Fruit fly (Drosophila melanogaster) whole organism, embryonic: ENCODE measurements around the gene S6KL.
A peak's percentile ranks its signal among the peaks of the same experiment; 100 is the strongest.

ENCODE experiments used
- Abd-B ChIP-seq: fragments of 200-800 bp; sonication (Bioruptor generic); optimal IDR thresholded peaks from 2 replicates; lab custom pipeline; 2018; ENCODE audit warnings: missing biosample characterization, mild to moderate bottlenecking, missing genetic modification characterization, moderate library complexity
- Aef1 ChIP-seq: fragments of 200-800 bp; sonication (Bioruptor generic); IDR thresholded peaks from 3 replicates; pipeline ENCODE4 v1.3.6; 2022; ENCODE audit warnings: missing biosample characterization, missing genetic modification characterization
- BEAF-32 ChIP-seq: fragments of 200-800 bp; sonication (Bioruptor generic); optimal IDR thresholded peaks from 3 replicates; lab custom pipeline; 2017; ENCODE audit warnings: missing biosample characterization, missing genetic modification characterization, mild to moderate bottlenecking, moderate library complexity, missing genetic modification reagents
- Bteb2 ChIP-seq: fragments of 200-800 bp; sonication (Bioruptor generic); optimal IDR thresholded peaks from 2 replicates; lab custom pipeline; 2016; ENCODE audit warnings: missing biosample characterization, missing genetic modification characterization
- CG10209 ChIP-seq: fragments of 200-800 bp; sonication (Bioruptor generic); optimal IDR thresholded peaks from 3 replicates; lab custom pipeline; 2017; ENCODE audit warnings: missing biosample characterization, mild to moderate bottlenecking, missing genetic modification characterization, missing genetic modification reagents
- CG1024 ChIP-seq: fragments of 200-800 bp; sonication (Bioruptor generic); IDR thresholded peaks from 2 replicates; pipeline ENCODE4 v1.3.6; 2022; ENCODE audit warnings: missing biosample characterization, missing genetic modification characterization
- CG10274 ChIP-seq: fragments of 200-800 bp; sonication (Bioruptor generic); optimal IDR thresholded peaks from 3 replicates; lab custom pipeline; 2017; ENCODE audit warnings: missing biosample characterization, mild to moderate bottlenecking, missing genetic modification characterization
- CG10366 ChIP-seq: fragments of 200-800 bp; sonication (Bioruptor generic); IDR thresholded peaks from 2 replicates; pipeline ENCODE4 v1.3.6; 2022; ENCODE audit warnings: missing biosample characterization, missing genetic modification characterization
- CG10543 ChIP-seq: fragments of 200-800 bp; sonication (Bioruptor generic); optimal IDR thresholded peaks from 3 replicates; lab custom pipeline; 2017; ENCODE audit warnings: missing biosample characterization, mild to moderate bottlenecking, missing genetic modification characterization, moderate library complexity
- CG11085 ChIP-seq: fragments of 200-800 bp; sonication (Bioruptor generic); IDR thresholded peaks from 2 replicates; pipeline ENCODE4 v1.3.6; 2022; ENCODE audit warnings: missing biosample characterization, missing genetic modification characterization
- CG12219 ChIP-seq: fragments of 200-800 bp; sonication (Bioruptor generic); optimal IDR thresholded peaks from 3 replicates; lab custom pipeline; 2018; ENCODE audit warnings: missing biosample characterization, mild to moderate bottlenecking, missing genetic modification characterization
- CG12659 ChIP-seq: fragments of 200-800 bp; sonication (Bioruptor generic); optimal IDR thresholded peaks from 3 replicates; lab custom pipeline; 2017; ENCODE audit warnings: mild to moderate bottlenecking, missing biosample characterization, missing genetic modification reagents, missing genetic modification characterization
- CG14050 ChIP-seq: fragments of 200-800 bp; sonication (Bioruptor generic); IDR thresholded peaks from 3 replicates; pipeline ENCODE4 v1.3.6; 2022; ENCODE audit warnings: missing biosample characterization, missing genetic modification characterization
- CG14441 ChIP-seq: fragments of 200-800 bp; sonication (Bioruptor generic); IDR thresholded peaks from 2 replicates; pipeline ENCODE4 v1.3.6; 2022; ENCODE audit warnings: missing biosample characterization, missing genetic modification characterization
- CG14667 ChIP-seq: fragments of 200-800 bp; sonication (Bioruptor generic); IDR thresholded peaks from 2 replicates; pipeline ENCODE4 v1.3.6; 2022; ENCODE audit warnings: missing biosample characterization, missing genetic modification characterization
- CG1529 ChIP-seq: fragments of 200-800 bp; sonication (Bioruptor generic); optimal IDR thresholded peaks from 3 replicates; lab custom pipeline; 2018; ENCODE audit warnings: missing biosample characterization, missing genetic modification characterization
- CG15696 ChIP-seq: fragments of 200-800 bp; sonication (Bioruptor generic); optimal IDR thresholded peaks from 2 replicates; lab custom pipeline; 2019; ENCODE audit warnings: missing biosample characterization, mild to moderate bottlenecking, missing genetic modification characterization, moderate library complexity
- CG17186 ChIP-seq: fragments of 200-800 bp; sonication (Bioruptor generic); optimal IDR thresholded peaks from 3 replicates; lab custom pipeline; 2017; ENCODE audit warnings: missing biosample characterization, missing genetic modification reagents, missing genetic modification characterization
- CG17328 ChIP-seq: fragments of 200-800 bp; sonication (Bioruptor generic); IDR thresholded peaks from 2 replicates; pipeline ENCODE4 v1.3.6; 2022; ENCODE audit warnings: missing biosample characterization, missing genetic modification characterization
- CG17912 ChIP-seq: fragments of 200-800 bp; sonication (Bioruptor generic); optimal IDR thresholded peaks from 2 replicates; lab custom pipeline; 2018; ENCODE audit warnings: missing biosample characterization, mild to moderate bottlenecking, missing genetic modification characterization
- CG2199 ChIP-seq: fragments of 200-800 bp; sonication (Bioruptor generic); IDR thresholded peaks from 3 replicates; pipeline ENCODE4 v1.3.6; 2022; ENCODE audit warnings: missing biosample characterization, missing genetic modification characterization
- CG2712 ChIP-seq: fragments of 200-800 bp; optimal IDR thresholded peaks from 3 replicates; lab custom pipeline; 2019; ENCODE audit warnings: missing biosample characterization, mild to moderate bottlenecking, missing genetic modification characterization, moderate library complexity
- CG2889 ChIP-seq: fragments of 200-800 bp; sonication (Bioruptor generic); IDR thresholded peaks from 3 replicates; pipeline ENCODE4 v1.3.6; 2022; ENCODE audit warnings: missing biosample characterization, missing genetic modification characterization
- CG5953 ChIP-seq: fragments of 200-800 bp; sonication (Bioruptor generic); IDR thresholded peaks from 2 replicates; pipeline ENCODE4 v1.3.6; 2022; ENCODE audit warnings: missing biosample characterization, missing genetic modification characterization
- CG8089 ChIP-seq: fragments of 200-800 bp; sonication (Bioruptor generic); optimal IDR thresholded peaks from 3 replicates; lab custom pipeline; 2016; ENCODE audit warnings: missing biosample characterization, missing genetic modification characterization
- CG8388 ChIP-seq: fragments of 200-800 bp; sonication (Bioruptor generic); optimal IDR thresholded peaks from 2 replicates; lab custom pipeline; 2019; ENCODE audit warnings: missing biosample characterization, mild to moderate bottlenecking, missing genetic modification characterization, moderate library complexity
- CTCF ChIP-seq: fragments of 200-800 bp; sonication (Bioruptor generic); optimal IDR thresholded peaks from 2 replicates; lab custom pipeline; 2017; ENCODE audit warnings: missing biosample characterization, mild to moderate bottlenecking, missing genetic modification characterization, moderate library complexity
- Dbx ChIP-seq: fragments of 200-800 bp; sonication (Bioruptor generic); IDR thresholded peaks from 3 replicates; pipeline ENCODE4 v1.3.6; 2022; ENCODE audit warnings: missing biosample characterization, missing genetic modification characterization
- Ets65A ChIP-seq: fragments of 200-800 bp; sonication (Bioruptor generic); peaks from one replicate; lab custom pipeline; 2016; ENCODE audit warnings: missing biosample characterization, missing genetic modification characterization
- HLH3B ChIP-seq: fragments of 200-800 bp; sonication (Bioruptor generic); IDR thresholded peaks from 2 replicates; pipeline ENCODE4 v1.3.6; 2022; ENCODE audit warnings: missing biosample characterization, missing genetic modification characterization
- Lim3 ChIP-seq: fragments of 200-800 bp; sonication (Bioruptor generic); IDR thresholded peaks from 2 replicates; pipeline ENCODE4 v1.3.6; 2022; ENCODE audit warnings: missing biosample characterization, missing genetic modification characterization
- Opbp ChIP-seq: fragments of 200-800 bp; sonication (Bioruptor generic); IDR thresholded peaks from 3 replicates; pipeline ENCODE4 v1.3.6; 2022; ENCODE audit warnings: missing biosample characterization, missing genetic modification characterization; ENCODE audit not compliant: partially characterized antibody
- Rx ChIP-seq: fragments of 200-800 bp; sonication (Bioruptor generic); IDR thresholded peaks from 2 replicates; pipeline ENCODE4 v1.3.6; 2022; ENCODE audit warnings: missing biosample characterization, missing genetic modification characterization
- az2 ChIP-seq: fragments of 200-800 bp; sonication (Bioruptor generic); optimal IDR thresholded peaks from 3 replicates; lab custom pipeline; 2016; ENCODE audit warnings: missing biosample characterization, missing genetic modification characterization
- bbx ChIP-seq: fragments of 200-800 bp; sonication (Bioruptor generic); IDR thresholded peaks from 2 replicates; pipeline ENCODE4 v1.3.6; 2022; ENCODE audit warnings: missing biosample characterization, missing genetic modification characterization; ENCODE audit not compliant: partially characterized antibody
- cas ChIP-seq: fragments of 200-800 bp; sonication (Bioruptor generic); IDR thresholded peaks from 2 replicates; pipeline ENCODE4 v1.3.6; 2022; ENCODE audit warnings: missing biosample characterization, missing genetic modification characterization
- chif ChIP-seq, 2 experiments: fragments of 200-800 bp; sonication (Bioruptor generic); optimal IDR thresholded peaks; 3 replicates each; lab custom pipeline; 2016; ENCODE audit warnings: missing biosample characterization in 2 of 2, missing genetic modification characterization in 2 of 2
- chinmo ChIP-seq: fragments of 200-800 bp; sonication (Bioruptor generic); IDR thresholded peaks from 4 replicates; pipeline ENCODE4 v1.3.6; 2022; ENCODE audit warnings: missing biosample characterization, missing genetic modification characterization; ENCODE audit not compliant: partially characterized antibody
- en ChIP-seq: fragments of 200-800 bp; sonication (Bioruptor generic); optimal IDR thresholded peaks from 2 replicates; lab custom pipeline; 2016; ENCODE audit warnings: missing biosample characterization, missing genetic modification characterization
- fd102C ChIP-seq: fragments of 200-800 bp; sonication (Bioruptor generic); optimal IDR thresholded peaks from 2 replicates; lab custom pipeline; 2018; ENCODE audit warnings: missing biosample characterization, mild to moderate bottlenecking, missing genetic modification characterization, moderate library complexity
- ham ChIP-seq: fragments of 200-800 bp; sonication (Bioruptor generic); IDR thresholded peaks from 2 replicates; pipeline ENCODE4 v1.3.6; 2022; ENCODE audit warnings: missing biosample characterization, missing genetic modification characterization
- hb ChIP-seq: fragments of 200-800 bp; sonication (Bioruptor generic); IDR thresholded peaks from 3 replicates; pipeline ENCODE4 v1.3.6; 2022; ENCODE audit warnings: missing biosample characterization, missing genetic modification characterization; ENCODE audit not compliant: partially characterized antibody
- hkb ChIP-seq, 2 experiments: fragments of 200-800 bp in 1 of 2; fragments of >200 bp in 1 of 2; sonication (Bioruptor generic) in 1 of 2; IDR thresholded peaks in 1 of 2; optimal IDR thresholded peaks in 1 of 2; 2 replicates each; pipeline versions ENCODE4 v1.3.6 to Lab custom; 2017 to 2022; ENCODE audit warnings: missing biosample characterization in 1 of 2, missing genetic modification characterization in 1 of 2
- klu ChIP-seq: fragments of 200-800 bp; sonication (Bioruptor generic); IDR thresholded peaks from 2 replicates; pipeline ENCODE4 v1.3.6; 2022; ENCODE audit warnings: missing biosample characterization, missing genetic modification characterization
- knrl ChIP-seq: fragments of 200-800 bp; sonication (Bioruptor generic); IDR thresholded peaks from 3 replicates; pipeline ENCODE4 v1.3.6; 2022; ENCODE audit warnings: missing biosample characterization, missing genetic modification characterization; ENCODE audit not compliant: partially characterized antibody
- otp ChIP-seq: fragments of 200-800 bp; sonication (Bioruptor generic); IDR thresholded peaks from 3 replicates; pipeline ENCODE4, ENCODE4 v1.3.6; 2022; ENCODE audit warnings: missing biosample characterization, missing genetic modification characterization
- peb ChIP-seq: fragments of 200-800 bp; sonication (Bioruptor generic); IDR thresholded peaks from 2 replicates; pipeline ENCODE4 v1.3.6; 2022; ENCODE audit warnings: missing biosample characterization, missing genetic modification characterization
- ranshi ChIP-seq: fragments of 200-800 bp; sonication (Bioruptor generic); IDR thresholded peaks from 2 replicates; pipeline ENCODE4 v1.3.6; 2022; ENCODE audit warnings: missing biosample characterization, missing genetic modification characterization
- sens ChIP-seq: fragments of 200-800 bp; sonication (Bioruptor generic); peaks from one replicate; lab custom pipeline; 2016; ENCODE audit warnings: missing biosample characterization, missing genetic modification characterization
- unpg ChIP-seq: fragments of 200-800 bp; sonication (Bioruptor generic); optimal IDR thresholded peaks from 3 replicates; lab custom pipeline; 2018; ENCODE audit warnings: missing biosample characterization, mild to moderate bottlenecking, missing genetic modification characterization, moderate library complexity
- vfl ChIP-seq: fragments of 200-800 bp; sonication (Bioruptor generic); optimal IDR thresholded peaks from 2 replicates; lab custom pipeline; 2016; ENCODE audit warnings: missing biosample characterization, missing genetic modification characterization

The S6KL gene

DNA sequence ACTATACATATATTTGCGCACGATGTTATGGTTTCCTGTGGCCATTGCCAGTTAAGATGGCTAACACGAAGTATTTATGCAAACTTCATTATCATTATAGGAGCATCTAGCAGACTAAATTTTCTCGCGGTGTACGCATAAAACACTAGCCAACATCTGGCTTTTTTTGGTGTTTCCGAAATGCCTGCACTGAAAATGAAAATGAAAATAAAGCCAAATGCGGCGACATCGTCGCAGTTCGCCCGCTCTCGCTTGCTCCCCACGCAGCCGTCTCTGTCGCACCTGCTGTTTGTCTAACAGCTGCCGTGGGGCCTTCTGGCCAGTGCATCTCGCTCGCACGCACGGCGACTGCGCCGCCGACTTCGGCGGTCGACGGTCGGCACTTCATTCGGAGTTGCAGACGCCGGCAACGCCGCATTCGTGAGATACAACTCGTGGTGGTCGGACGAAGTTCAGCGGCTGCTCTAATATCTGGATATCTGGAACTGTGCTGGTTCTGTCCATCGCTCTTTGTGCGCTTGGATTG lies 13.4 kb upstream of the S6KL start, which contains the start of gene CG6891 (continued):
- TF ChIP-seq CG14050 (GFP tag; lab: Robert Waterston, UW) = no peak
- TF ChIP-seq vfl = no peak
- no peak for TF ChIP-seq CG1024 (GFP tag; lab: Robert Waterston, UW)
- peak; percentile 5 for TF ChIP-seq CG10543 (GFP tag; lab: Kevin White, UChicago)
- no peak for TF ChIP-seq hkb (optimal IDR thresholded peaks at IDR 0.05; lab: Kevin White, UChicago)
- TF ChIP-seq hkb (GFP tag; IDR thresholded peaks at IDR 0.05; lab: Robert Waterston, UW) = peak; percentile 29; the same call in 1 of the 2 replicates
- TF ChIP-seq klu (GFP tag; lab: Robert Waterston, UW) = no peak
- peak; percentile 71 for TF ChIP-seq Ets65A (GFP tag; lab: Kevin White, UChicago)
- TF ChIP-seq CG10366 (GFP tag; lab: Robert Waterston, UW) = 0 out of 2 replicates have a peak, but pooled peaks have one; percentile 24
- 0 out of 2 replicates have a peak, but pooled peaks have one; percentile 19 for TF ChIP-seq ranshi
- no peak for TF ChIP-seq CG11085 (GFP tag; lab: Robert Waterston, UW)
- TF ChIP-seq otp (GFP tag; lab: Robert Waterston, UW) = peak; percentile 36; the same call in 1 of the 3 replicates
- TF ChIP-seq Lim3 = no peak
- peak; percentile 21 for TF ChIP-seq CG8388 (GFP tag; lab: Kevin White, UChicago)
- TF ChIP-seq cas (GFP tag; lab: Robert Waterston, UW) = no peak
- TF ChIP-seq HLH3B (GFP tag; lab: Robert Waterston, UW) = no peak; the same call in 1 of the 2 replicates
- TF ChIP-seq CG10274 (GFP tag; lab: Kevin White, UChicago) = no peak
- peak; percentile 37 for TF ChIP-seq Abd-B (GFP tag; lab: Kevin White, UChicago)
- no peak for TF ChIP-seq Rx (GFP tag; lab: Robert Waterston, UW)
- TF ChIP-seq CG15696 = no peak
- TF ChIP-seq BEAF-32 (GFP tag; lab: Kevin White, UChicago) = no peak
- TF ChIP-seq CG17912 (GFP tag; lab: Kevin White, UChicago) = peak; percentile 13
- peak; percentile 40 for TF ChIP-seq az2 (GFP tag; lab: Kevin White, UChicago)
- peak; percentile 41 for TF ChIP-seq CG2712 (tag; lab: Kevin White, UChicago)
- TF ChIP-seq CG17328 (GFP tag; lab: Robert Waterston, UW) = peak; percentile 60; the same call in 1 of the 2 replicates
- TF ChIP-seq hb (GFP tag; lab: Robert Waterston, UW) = no peak
- no peak for TF ChIP-seq CTCF (GFP tag; lab: Kevin White, UChicago)
- TF ChIP-seq Aef1 (GFP tag; lab: Robert Waterston, UW) = no peak
- TF ChIP-seq CG12659 (GFP tag; lab: Kevin White, UChicago) = peak; percentile 3
- peak; percentile 41 for TF ChIP-seq unpg (GFP tag; lab: Kevin White, UChicago)
- TF ChIP-seq ham (GFP tag; lab: Robert Waterston, UW) = no peak
- peak; percentile 36 for TF ChIP-seq CG1529
- peak; percentile 48; the same call in 1 of the 2 replicates for TF ChIP-seq CG5953 (GFP tag; lab: Robert Waterston, UW)
- TF ChIP-seq fd102C (GFP tag; lab: Kevin White, UChicago) = no peak
- TF ChIP-seq CG2889 (GFP tag; lab: Robert Waterston, UW) = no peak
- TF ChIP-seq CG17186 (GFP tag; lab: Kevin White, UChicago) = no peak
- TF ChIP-seq Opbp = 0 out of 3 replicates have a peak, but pooled peaks have one; percentile 32
- peak; percentile 52 for TF ChIP-seq bbx (GFP tag; lab: Robert Waterston, UW)
- no peak for TF ChIP-seq CG12219
- TF ChIP-seq chinmo = peak; percentile 89
- no peak for TF ChIP-seq Dbx (GFP tag; lab: Robert Waterston, UW)
- TF ChIP-seq CG10209 (GFP tag; lab: Kevin White, UChicago) = no peak
- peak; percentile 16 to 23 for TF ChIP-seq chif (GFP tag; optimal IDR thresholded peaks at IDR 0.05; lab: Kevin White, UChicago)
- TF ChIP-seq CG14667 (GFP tag; lab: Robert Waterston, UW) = no peak
- no peak for TF ChIP-seq CG2199 (GFP tag; lab: Robert Waterston, UW)
- peak; percentile 20 for TF ChIP-seq CG8089 (GFP tag; lab: Kevin White, UChicago)
- no peak for TF ChIP-seq en
- TF ChIP-seq CG14441 (GFP tag; lab: Robert Waterston, UW) = peak; percentile 35; the same call in 1 of the 2 replicates
- no peak for TF ChIP-seq peb
- TF ChIP-seq knrl = no peak; the same call in 2 of the 3 replicates
- TF ChIP-seq Bteb2 (GFP tag; lab: Kevin White, UChicago) = no peak
- peak; percentile 80 for TF ChIP-seq sens
